Worm (Caenorhabditis elegans) whole organism, early embryonic: ENCODE results near the gene srx-73.

Experiments used
- ama-1 ChIP-seq: fragments of 150-350 bp; optimal IDR thresholded peaks from 2 replicates; lab custom pipeline; 2014
- ceh-36 ChIP-seq: sonication (generic microtip); optimal IDR thresholded peaks from 2 replicates; lab custom pipeline; 2016; ENCODE audit warnings: missing genetic modification characterization, inconsistent platforms, missing compliant biosample characterization
- hmbx-1 ChIP-seq: sonication (generic microtip); optimal IDR thresholded peaks from 2 replicates; lab custom pipeline; 2016; ENCODE audit warnings: mild to moderate bottlenecking, missing genetic modification characterization, missing compliant biosample characterization

DNA sequence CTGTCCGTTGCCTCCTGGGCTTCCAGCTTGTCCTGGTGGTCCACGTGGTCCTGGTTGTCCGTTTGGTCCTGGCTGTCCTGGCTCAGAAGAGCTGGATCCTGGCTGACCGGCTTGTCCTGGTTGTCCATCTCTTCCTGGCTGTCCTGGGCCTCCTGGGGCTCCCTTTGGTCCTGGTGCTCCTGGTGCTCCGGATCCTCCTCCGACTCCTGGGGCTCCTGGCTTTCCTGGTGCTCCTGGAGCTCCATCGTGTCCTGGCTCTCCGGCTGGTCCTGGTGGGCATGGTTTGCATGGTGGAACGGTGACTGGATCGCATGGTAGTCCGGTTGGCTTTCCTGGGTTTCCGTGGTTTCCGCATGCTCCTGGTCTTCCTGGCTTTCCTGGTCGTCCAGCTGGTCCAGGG is 12.5 kb downstream of the srx-73 start:
- no peak for TF ChIP-seq ceh-36 (tag; lab: Kevin White, UChicago)
- no peak for TF ChIP-seq ama-1 (lab: Kevin White, UChicago)
- TF ChIP-seq hmbx-1 (tag; lab: Kevin White, UChicago): no peak
